Fruit fly (Drosophila melanogaster) whole organism, embryonic: ENCODE measurements around the gene CG5928.

Source experiments
- CG10959 ChIP-seq: fragments of 200-800 bp; sonication (Bioruptor generic); IDR thresholded peaks from 2 replicates; pipeline ENCODE4 v1.3.6; 2022; ENCODE audit warnings: missing biosample characterization, missing genetic modification characterization
- CG11247 ChIP-seq: fragments of 200-800 bp; sonication (Bioruptor generic); IDR thresholded peaks from 2 replicates; pipeline ENCODE4 v1.3.6; 2022; ENCODE audit warnings: missing biosample characterization, missing genetic modification characterization
- CG11504 ChIP-seq: fragments of 200-800 bp; sonication (Bioruptor generic); optimal IDR thresholded peaks from 3 replicates; lab custom pipeline; 2019; ENCODE audit warnings: missing biosample characterization, mild to moderate bottlenecking, missing genetic modification characterization, moderate library complexity
- CG12942 ChIP-seq: fragments of 200-800 bp; sonication (Bioruptor generic); optimal IDR thresholded peaks from 3 replicates; lab custom pipeline; 2016; ENCODE audit warnings: missing biosample characterization, missing genetic modification characterization
- CG13296 ChIP-seq: fragments of 200-800 bp; sonication (Bioruptor generic); optimal IDR thresholded peaks from 3 replicates; lab custom pipeline; 2018; ENCODE audit warnings: missing biosample characterization, mild to moderate bottlenecking, missing genetic modification characterization
- CG13775 ChIP-seq: fragments of 200-800 bp; sonication (Bioruptor generic); optimal IDR thresholded peaks from 3 replicates; lab custom pipeline; 2017; ENCODE audit warnings: missing biosample characterization, mild to moderate bottlenecking, missing genetic modification characterization
- CG15479 ChIP-seq: fragments of 200-800 bp; sonication (Bioruptor generic); optimal IDR thresholded peaks from 3 replicates; lab custom pipeline; 2019; ENCODE audit warnings: missing biosample characterization, mild to moderate bottlenecking, missing genetic modification characterization, moderate library complexity
- CG15601 ChIP-seq: fragments of 200-800 bp; sonication (Bioruptor generic); optimal IDR thresholded peaks from 3 replicates; lab custom pipeline; 2019; ENCODE audit warnings: missing biosample characterization, mild to moderate bottlenecking, missing genetic modification characterization, moderate library complexity
- CG18262 ChIP-seq: fragments of 200-800 bp; optimal IDR thresholded peaks from 3 replicates; lab custom pipeline; 2019; ENCODE audit warnings: missing biosample characterization, mild to moderate bottlenecking, missing genetic modification characterization, moderate library complexity
- CG2116 ChIP-seq: fragments of 200-800 bp; sonication (Bioruptor generic); optimal IDR thresholded peaks from 3 replicates; lab custom pipeline; 2018; ENCODE audit warnings: missing biosample characterization, mild to moderate bottlenecking, missing genetic modification characterization
- CG2199 ChIP-seq: fragments of 200-800 bp; sonication (Bioruptor generic); IDR thresholded peaks from 3 replicates; pipeline ENCODE4 v1.3.6; 2022; ENCODE audit warnings: missing biosample characterization, missing genetic modification characterization
- CG2712 ChIP-seq: fragments of 200-800 bp; optimal IDR thresholded peaks from 3 replicates; lab custom pipeline; 2019; ENCODE audit warnings: missing biosample characterization, mild to moderate bottlenecking, missing genetic modification characterization, moderate library complexity
- CG30403 ChIP-seq: fragments of 200-800 bp; sonication (Bioruptor generic); optimal IDR thresholded peaks from 3 replicates; lab custom pipeline; 2016; ENCODE audit warnings: missing biosample characterization, missing genetic modification characterization
- CG31224 ChIP-seq: fragments of 200-800 bp; sonication (Bioruptor generic); IDR thresholded peaks from 2 replicates; pipeline ENCODE4 v1.3.6; 2022; ENCODE audit warnings: missing biosample characterization, missing genetic modification characterization
- CG32767 ChIP-seq: fragments of 200-800 bp; sonication (Bioruptor generic); IDR thresholded peaks from 2 replicates; pipeline ENCODE4 v1.3.6; 2022; ENCODE audit warnings: missing biosample characterization, missing genetic modification characterization
- CG6813 ChIP-seq: fragments of 200-800 bp; sonication (Bioruptor generic); optimal IDR thresholded peaks from 2 replicates; lab custom pipeline; 2017; ENCODE audit warnings: missing biosample characterization, missing genetic modification characterization, mild to moderate bottlenecking, moderate library complexity, missing genetic modification reagents
- CG7271 ChIP-seq: fragments of 200-800 bp; sonication (Bioruptor generic); optimal IDR thresholded peaks from 2 replicates; lab custom pipeline; 2018; ENCODE audit warnings: missing biosample characterization, mild to moderate bottlenecking, missing genetic modification characterization, moderate library complexity
- CG7839 ChIP-seq: fragments of 200-800 bp; sonication (Bioruptor generic); optimal IDR thresholded peaks from 3 replicates; lab custom pipeline; 2018; ENCODE audit warnings: missing biosample characterization, mild to moderate bottlenecking, missing genetic modification characterization, moderate library complexity
- CG8359 ChIP-seq: fragments of 200-800 bp; sonication (Bioruptor generic); optimal IDR thresholded peaks from 2 replicates; lab custom pipeline; 2017; ENCODE audit warnings: missing biosample characterization, mild to moderate bottlenecking, missing genetic modification characterization, borderline replicate concordance
- CG9797 ChIP-seq: fragments of 200-800 bp; sonication (Bioruptor generic); optimal IDR thresholded peaks from 3 replicates; lab custom pipeline; 2018; ENCODE audit warnings: missing biosample characterization, mild to moderate bottlenecking, missing genetic modification characterization
- Chrac-16 ChIP-seq: fragments of 200-800 bp; sonication (Bioruptor generic); optimal IDR thresholded peaks from 3 replicates; lab custom pipeline; 2016; ENCODE audit warnings: missing biosample characterization, missing genetic modification characterization
- CkIIα-i1 ChIP-seq: fragments of 200-800 bp; sonication (Bioruptor generic); IDR thresholded peaks from 2 replicates; pipeline ENCODE4 v1.3.6; 2022; ENCODE audit warnings: missing biosample characterization, missing genetic modification characterization
- Dad ChIP-seq: fragments of 200-800 bp; sonication (Bioruptor generic); optimal IDR thresholded peaks from 3 replicates; lab custom pipeline; 2016; ENCODE audit warnings: missing biosample characterization, missing genetic modification characterization
- Drgx ChIP-seq: fragments of 200-800 bp; sonication (Bioruptor generic); IDR thresholded peaks from 2 replicates; pipeline ENCODE4 v1.3.6; 2022; ENCODE audit warnings: missing biosample characterization, missing genetic modification characterization
- E2f2 ChIP-seq: fragments of 200-800 bp; sonication (Bioruptor generic); IDR thresholded peaks from 2 replicates; pipeline ENCODE4 v1.3.6; 2022; ENCODE audit warnings: missing biosample characterization, missing genetic modification characterization
- Ets97D ChIP-seq: fragments of 200-800 bp; sonication (Bioruptor generic); optimal IDR thresholded peaks from 3 replicates; lab custom pipeline; 2016; ENCODE audit warnings: missing biosample characterization, missing genetic modification characterization
- GATAe ChIP-seq: fragments of 200-800 bp; sonication (Bioruptor generic); conservative IDR thresholded peaks from 2 replicates; pipeline ENCODE4 v1.3.6; 2022; ENCODE audit warnings: missing biosample characterization, missing genetic modification characterization
- Gsc ChIP-seq: fragments of 200-800 bp; sonication (Bioruptor generic); IDR thresholded peaks from 2 replicates; pipeline ENCODE4 v1.3.6; 2022; ENCODE audit warnings: missing biosample characterization, missing genetic modification characterization
- HLH3B ChIP-seq: fragments of 200-800 bp; sonication (Bioruptor generic); IDR thresholded peaks from 2 replicates; pipeline ENCODE4 v1.3.6; 2022; ENCODE audit warnings: missing biosample characterization, missing genetic modification characterization
- Oaz ChIP-seq: fragments of 200-800 bp; sonication (Bioruptor generic); IDR thresholded peaks from 2 replicates; pipeline ENCODE4 v1.3.6; 2022; ENCODE audit warnings: missing biosample characterization, missing genetic modification characterization
- Opbp ChIP-seq: fragments of 200-800 bp; sonication (Bioruptor generic); IDR thresholded peaks from 3 replicates; pipeline ENCODE4 v1.3.6; 2022; ENCODE audit warnings: missing biosample characterization, missing genetic modification characterization; ENCODE audit not compliant: partially characterized antibody
- Sox102F ChIP-seq: fragments of 200-800 bp; sonication (Bioruptor generic); optimal IDR thresholded peaks from 2 replicates; lab custom pipeline; 2018; ENCODE audit warnings: missing biosample characterization, mild to moderate bottlenecking, missing genetic modification characterization, moderate library complexity
- Stat92E ChIP-seq, 3 experiments: fragments of >200 bp in 2 of 3; fragments of 200-800 bp in 1 of 3; sonication (Bioruptor generic) in 1 of 3; optimal IDR thresholded peaks; 2 replicates each; lab custom pipeline; 2017 to 2019; ENCODE audit warnings: missing biosample characterization in 3 of 3, missing genetic modification characterization in 3 of 3, mild to moderate bottlenecking in 1 of 3, moderate library complexity in 1 of 3
- Xbp1 ChIP-seq: fragments of 200-800 bp; sonication (Bioruptor generic); optimal IDR thresholded peaks from 3 replicates; lab custom pipeline; 2016; ENCODE audit warnings: missing biosample characterization, mild to moderate bottlenecking, missing genetic modification characterization
- Xrp1 ChIP-seq: fragments of 200-800 bp; sonication (Bioruptor generic); IDR thresholded peaks from 2 replicates; pipeline ENCODE4 v1.3.6; 2022; ENCODE audit warnings: missing biosample characterization, missing genetic modification characterization
- abd-A ChIP-seq: fragments of 200-800 bp; sonication (Bioruptor generic); optimal IDR thresholded peaks from 3 replicates; lab custom pipeline; 2019; ENCODE audit warnings: missing biosample characterization, mild to moderate bottlenecking, missing genetic modification characterization, moderate library complexity
- bigmax ChIP-seq: fragments of 200-800 bp; sonication (Bioruptor generic); optimal IDR thresholded peaks from 2 replicates; lab custom pipeline; 2018; ENCODE audit warnings: missing biosample characterization, mild to moderate bottlenecking, missing genetic modification characterization
- dm ChIP-seq: fragments of 200-800 bp; sonication (Bioruptor generic); optimal IDR thresholded peaks from 3 replicates; lab custom pipeline; 2016; ENCODE audit warnings: missing biosample characterization, missing genetic modification characterization
- dmrt99B ChIP-seq: fragments of 200-800 bp; sonication (Bioruptor generic); optimal IDR thresholded peaks from 2 replicates; lab custom pipeline; 2018; ENCODE audit warnings: missing biosample characterization, mild to moderate bottlenecking, missing genetic modification characterization, moderate library complexity
- jigr1 ChIP-seq: fragments of 200-800 bp; sonication (Bioruptor generic); IDR thresholded peaks from 3 replicates; pipeline ENCODE4 v1.3.6; 2022; ENCODE audit warnings: missing biosample characterization, missing genetic modification characterization
- lov ChIP-seq, 2 experiments: fragments of 200-800 bp in 1 of 2; fragments of >200 bp in 1 of 2; sonication (Bioruptor generic) in 1 of 2; IDR thresholded peaks in 1 of 2; optimal IDR thresholded peaks in 1 of 2; 2 replicates in 1 of 2; 3 replicates in 1 of 2; pipeline versions ENCODE4 v1.3.6 to Lab custom; 2017 to 2022; ENCODE audit warnings: missing biosample characterization in 1 of 2, missing genetic modification characterization in 1 of 2
- mam ChIP-seq: fragments of 200-800 bp; sonication (Bioruptor generic); optimal IDR thresholded peaks from 3 replicates; lab custom pipeline; 2016; ENCODE audit warnings: missing biosample characterization, missing genetic modification characterization
- odd ChIP-seq: fragments of 200-800 bp; sonication (Bioruptor generic); optimal IDR thresholded peaks from 2 replicates; lab custom pipeline; 2017; ENCODE audit warnings: missing biosample characterization, mild to moderate bottlenecking, missing genetic modification characterization
- onecut ChIP-seq: fragments of 200-800 bp; sonication (Bioruptor generic); IDR thresholded peaks from 2 replicates; pipeline ENCODE4 v1.3.6; 2022; ENCODE audit warnings: missing biosample characterization, missing genetic modification characterization
- otp ChIP-seq: fragments of 200-800 bp; sonication (Bioruptor generic); IDR thresholded peaks from 3 replicates; pipeline ENCODE4, ENCODE4 v1.3.6; 2022; ENCODE audit warnings: missing biosample characterization, missing genetic modification characterization
- shn ChIP-seq: fragments of 200-800 bp; sonication (Bioruptor generic); optimal IDR thresholded peaks from 3 replicates; lab custom pipeline; 2016; ENCODE audit warnings: missing biosample characterization, missing genetic modification characterization
- trem ChIP-seq: fragments of 200-800 bp; optimal IDR thresholded peaks from 3 replicates; lab custom pipeline; 2019; ENCODE audit warnings: missing biosample characterization, mild to moderate bottlenecking, missing genetic modification characterization, moderate library complexity
- wek ChIP-seq: fragments of 200-800 bp; sonication (Bioruptor generic); optimal IDR thresholded peaks from 3 replicates; lab custom pipeline; 2018; ENCODE audit warnings: missing biosample characterization, mild to moderate bottlenecking, missing genetic modification characterization, moderate library complexity
- zen2 ChIP-seq: fragments of 200-800 bp; sonication (Bioruptor generic); IDR thresholded peaks from 3 replicates; pipeline ENCODE4 v1.3.6; 2022; ENCODE audit warnings: missing biosample characterization, missing genetic modification characterization; ENCODE audit not compliant: partially characterized antibody
- zf30C ChIP-seq: fragments of 200-800 bp; sonication (Bioruptor generic); optimal IDR thresholded peaks from 3 replicates; lab custom pipeline; 2018; ENCODE audit warnings: missing biosample characterization, mild to moderate bottlenecking, missing genetic modification characterization

Gene CG5928

dm6 chrX:6039431-6040016 is 28.2 kb upstream of the CG5928 start, which contains the start of gene CG5937:
Gene CG5937, plus strand, starts transcription at chrX:6040005.
- no peak for TF ChIP-seq odd (GFP tag; lab: Kevin White, UChicago)
- no peak for TF ChIP-seq lov (optimal IDR thresholded peaks at IDR 0.05; lab: Kevin White, UChicago)
- no peak for TF ChIP-seq lov (GFP tag; IDR thresholded peaks at IDR 0.05; lab: Robert Waterston, UW)
- TF ChIP-seq CG30403 (GFP tag; lab: Kevin White, UChicago), result peak; percentile 14
- no peak for TF ChIP-seq Opbp
- TF ChIP-seq Sox102F, result no peak
- no peak for TF ChIP-seq CG32767
- TF ChIP-seq jigr1 (GFP tag; lab: Robert Waterston, UW), result no peak
- TF ChIP-seq CG13296, result peak; percentile 24
- peak; percentile 22 for TF ChIP-seq dmrt99B (tag; lab: Kevin White, UChicago)
- peak; percentile 25 for TF ChIP-seq CG13775 (GFP tag; lab: Kevin White, UChicago)
- TF ChIP-seq abd-A (tag; lab: Kevin White, UChicago), result no peak
- no peak for TF ChIP-seq Dad (GFP tag; lab: Kevin White, UChicago)
- TF ChIP-seq CG7271 (tag; lab: Kevin White, UChicago), result no peak
- TF ChIP-seq CG2712 (tag; lab: Kevin White, UChicago), result no peak
- peak; percentile 47 for TF ChIP-seq CG11504 (tag; lab: Kevin White, UChicago)
- no peak for TF ChIP-seq zf30C (GFP tag; lab: Kevin White, UChicago)
- TF ChIP-seq CG18262 (tag; lab: Kevin White, UChicago), result peak; percentile 18
- no peak for TF ChIP-seq CkIIα-i1 (GFP tag; lab: Robert Waterston, UW)
- TF ChIP-seq CG7839 (tag; lab: Kevin White, UChicago), result peak; percentile 40
- TF ChIP-seq CG12942, result no peak
- no peak for TF ChIP-seq CG2199 (GFP tag; lab: Robert Waterston, UW)
- no peak for TF ChIP-seq HLH3B (GFP tag; lab: Robert Waterston, UW)
- no peak for TF ChIP-seq zen2
- TF ChIP-seq Ets97D (GFP tag; lab: Kevin White, UChicago), result no peak
- no peak for TF ChIP-seq CG10959 (GFP tag; lab: Robert Waterston, UW)
- TF ChIP-seq CG8359 (GFP tag; lab: Kevin White, UChicago), result no peak
- no peak for TF ChIP-seq mam
- no peak for TF ChIP-seq CG11247 (GFP tag; lab: Robert Waterston, UW)
- TF ChIP-seq dm (GFP tag; lab: Kevin White, UChicago), result no peak
- no peak for TF ChIP-seq CG15479 (GFP tag; lab: Kevin White, UChicago)
- TF ChIP-seq CG2116 (GFP tag; lab: Kevin White, UChicago), result no peak
- TF ChIP-seq Drgx, result no peak
- no peak for TF ChIP-seq Oaz (GFP tag; lab: Robert Waterston, UW)
- no peak for TF ChIP-seq bigmax (GFP tag; lab: Kevin White, UChicago)
- no peak for TF ChIP-seq shn (GFP tag; lab: Kevin White, UChicago)
- TF ChIP-seq GATAe, result no peak
- TF ChIP-seq E2f2 (GFP tag; lab: Robert Waterston, UW), result no peak
- TF ChIP-seq CG6813 (GFP tag; lab: Kevin White, UChicago), result no peak
- TF ChIP-seq CG9797, result no peak
- TF ChIP-seq Gsc (GFP tag; lab: Robert Waterston, UW), result no peak
- no peak for TF ChIP-seq Xbp1 (GFP tag; lab: Kevin White, UChicago)
- TF ChIP-seq wek (GFP tag; lab: Kevin White, UChicago), result no peak
- TF ChIP-seq Stat92E (GFP tag; optimal IDR thresholded peaks at IDR 0.05; lab: Kevin White, UChicago), result no peak
- TF ChIP-seq trem, result no peak
- TF ChIP-seq CG15601, result no peak
- TF ChIP-seq Chrac-16, result no peak
- TF ChIP-seq CG31224 (GFP tag; lab: Robert Waterston, UW), result no peak
- no peak for TF ChIP-seq Xrp1 (GFP tag; lab: Robert Waterston, UW)
- TF ChIP-seq otp, result no peak
- TF ChIP-seq onecut (GFP tag; lab: Robert Waterston, UW), result no peak
